Fruit fly (Drosophila melanogaster) whole organism, embryonic: Measurements from ENCODE around the gene ecd.

Source experiments
- Adf1 ChIP-seq: fragments of 200-800 bp; sonication (Bioruptor generic); IDR thresholded peaks from 2 replicates; pipeline ENCODE4 v1.3.6; 2022; ENCODE audit warnings: missing biosample characterization, missing genetic modification characterization
- B-H2 ChIP-seq: fragments of 200-800 bp; sonication (Bioruptor generic); optimal IDR thresholded peaks from 2 replicates; lab custom pipeline; 2018; ENCODE audit warnings: missing biosample characterization, mild to moderate bottlenecking, missing genetic modification characterization
- BEAF-32 ChIP-seq: fragments of 200-800 bp; sonication (Bioruptor generic); optimal IDR thresholded peaks from 3 replicates; lab custom pipeline; 2017; ENCODE audit warnings: missing biosample characterization, missing genetic modification characterization, mild to moderate bottlenecking, moderate library complexity, missing genetic modification reagents
- CG10959 ChIP-seq: fragments of 200-800 bp; sonication (Bioruptor generic); IDR thresholded peaks from 2 replicates; pipeline ENCODE4 v1.3.6; 2022; ENCODE audit warnings: missing biosample characterization, missing genetic modification characterization
- CG12942 ChIP-seq: fragments of 200-800 bp; sonication (Bioruptor generic); optimal IDR thresholded peaks from 3 replicates; lab custom pipeline; 2016; ENCODE audit warnings: missing biosample characterization, missing genetic modification characterization
- CG15479 ChIP-seq: fragments of 200-800 bp; sonication (Bioruptor generic); optimal IDR thresholded peaks from 3 replicates; lab custom pipeline; 2019; ENCODE audit warnings: missing biosample characterization, mild to moderate bottlenecking, missing genetic modification characterization, moderate library complexity
- CG15514 ChIP-seq: fragments of 200-800 bp; sonication (Bioruptor generic); optimal IDR thresholded peaks from 3 replicates; lab custom pipeline; 2017; ENCODE audit warnings: missing biosample characterization, missing genetic modification characterization, mild to moderate bottlenecking, moderate library complexity, missing genetic modification reagents
- CG30403 ChIP-seq: fragments of 200-800 bp; sonication (Bioruptor generic); optimal IDR thresholded peaks from 3 replicates; lab custom pipeline; 2016; ENCODE audit warnings: missing biosample characterization, missing genetic modification characterization
- CG42726 ChIP-seq: fragments of 200-800 bp; sonication (Bioruptor generic); IDR thresholded peaks from 2 replicates; pipeline ENCODE4 v1.3.6; 2022; ENCODE audit warnings: missing biosample characterization, missing genetic modification characterization; ENCODE audit not compliant: partially characterized antibody
- CG4820 ChIP-seq: fragments of 200-800 bp; sonication (Bioruptor generic); optimal IDR thresholded peaks from 3 replicates; lab custom pipeline; 2016; ENCODE audit warnings: missing biosample characterization, missing genetic modification characterization
- CG6765 ChIP-seq: fragments of 200-800 bp; sonication (Bioruptor generic); optimal IDR thresholded peaks from 3 replicates; lab custom pipeline; 2017; ENCODE audit warnings: missing biosample characterization, mild to moderate bottlenecking, missing genetic modification characterization
- CG7372 ChIP-seq: fragments of 200-800 bp; sonication (Bioruptor generic); IDR thresholded peaks from 2 replicates; pipeline ENCODE4 v1.3.6; 2022; ENCODE audit warnings: missing biosample characterization, missing genetic modification characterization
- CG7839 ChIP-seq: fragments of 200-800 bp; sonication (Bioruptor generic); optimal IDR thresholded peaks from 3 replicates; lab custom pipeline; 2018; ENCODE audit warnings: missing biosample characterization, mild to moderate bottlenecking, missing genetic modification characterization, moderate library complexity
- CG7963 ChIP-seq: fragments of 200-800 bp; sonication (Bioruptor generic); IDR thresholded peaks from 3 replicates; pipeline ENCODE4 v1.3.6; 2022; ENCODE audit warnings: missing biosample characterization, missing genetic modification characterization; ENCODE audit not compliant: partially characterized antibody
- CG8089 ChIP-seq: fragments of 200-800 bp; sonication (Bioruptor generic); optimal IDR thresholded peaks from 3 replicates; lab custom pipeline; 2016; ENCODE audit warnings: missing biosample characterization, missing genetic modification characterization
- CG8944 ChIP-seq: fragments of 200-800 bp; sonication (Bioruptor generic); optimal IDR thresholded peaks from 3 replicates; lab custom pipeline; 2016; ENCODE audit warnings: missing biosample characterization, missing genetic modification characterization
- CG9437 ChIP-seq: fragments of 200-800 bp; sonication (Bioruptor generic); optimal IDR thresholded peaks from 2 replicates; lab custom pipeline; 2018; ENCODE audit warnings: missing biosample characterization, mild to moderate bottlenecking, missing genetic modification characterization
- CTCF ChIP-seq: fragments of 200-800 bp; sonication (Bioruptor generic); optimal IDR thresholded peaks from 2 replicates; lab custom pipeline; 2017; ENCODE audit warnings: missing biosample characterization, mild to moderate bottlenecking, missing genetic modification characterization, moderate library complexity
- Ets65A ChIP-seq: fragments of 200-800 bp; sonication (Bioruptor generic); peaks from one replicate; lab custom pipeline; 2016; ENCODE audit warnings: missing biosample characterization, missing genetic modification characterization
- Hmx ChIP-seq: fragments of 200-800 bp; sonication (Bioruptor generic); optimal IDR thresholded peaks from 2 replicates; lab custom pipeline; 2016; ENCODE audit warnings: missing biosample characterization, missing genetic modification characterization
- Jarid2 ChIP-seq: fragments of 200-800 bp; sonication (Bioruptor generic); optimal IDR thresholded peaks from 3 replicates; lab custom pipeline; 2017; ENCODE audit warnings: mild to moderate bottlenecking, missing biosample characterization, missing genetic modification reagents, missing genetic modification characterization
- Lpt ChIP-seq: fragments of >200 bp; optimal IDR thresholded peaks from 2 replicates; lab custom pipeline; 2018; ENCODE audit warnings: missing biosample characterization, missing genetic modification characterization
- MESR4 ChIP-seq: fragments of 200-800 bp; sonication (Bioruptor generic); optimal IDR thresholded peaks from 2 replicates; lab custom pipeline; 2018; ENCODE audit warnings: missing biosample characterization, mild to moderate bottlenecking, missing genetic modification characterization, moderate library complexity
- NC2α ChIP-seq: fragments of 200-800 bp; sonication (Bioruptor generic); optimal IDR thresholded peaks from 2 replicates; lab custom pipeline; 2016; ENCODE audit warnings: missing biosample characterization, missing genetic modification characterization
- Ptx1 ChIP-seq: fragments of 200-800 bp; sonication (Bioruptor generic); IDR thresholded peaks from 2 replicates; pipeline ENCODE4 v1.3.6; 2022; ENCODE audit warnings: missing biosample characterization, missing genetic modification characterization
- Stat92E ChIP-seq, 3 experiments: fragments of >200 bp in 2 of 3; fragments of 200-800 bp in 1 of 3; sonication (Bioruptor generic) in 1 of 3; optimal IDR thresholded peaks; 2 replicates each; lab custom pipeline; 2017 to 2019; ENCODE audit warnings: missing biosample characterization in 3 of 3, missing genetic modification characterization in 3 of 3, mild to moderate bottlenecking in 1 of 3, moderate library complexity in 1 of 3
- Vsx1 ChIP-seq: fragments of 200-800 bp; sonication (Bioruptor generic); optimal IDR thresholded peaks from 2 replicates; lab custom pipeline; 2017; ENCODE audit warnings: missing biosample characterization, mild to moderate bottlenecking, missing genetic modification characterization, missing genetic modification reagents
- ac ChIP-seq: fragments of 200-800 bp; sonication (Bioruptor generic); optimal IDR thresholded peaks from 3 replicates; lab custom pipeline; 2017; ENCODE audit warnings: missing biosample characterization, mild to moderate bottlenecking, missing genetic modification characterization
- chinmo ChIP-seq: fragments of 200-800 bp; sonication (Bioruptor generic); IDR thresholded peaks from 4 replicates; pipeline ENCODE4 v1.3.6; 2022; ENCODE audit warnings: missing biosample characterization, missing genetic modification characterization; ENCODE audit not compliant: partially characterized antibody
- ci ChIP-seq: fragments of 200-800 bp; sonication (Bioruptor generic); IDR thresholded peaks from 3 replicates; pipeline ENCODE4 v1.3.6; 2022; ENCODE audit warnings: missing biosample characterization, missing genetic modification characterization
- fd96Cb ChIP-seq: fragments of 200-800 bp; sonication (Bioruptor generic); optimal IDR thresholded peaks from 2 replicates; lab custom pipeline; 2018; ENCODE audit warnings: missing biosample characterization, mild to moderate bottlenecking, missing genetic modification characterization, moderate library complexity
- gcm2 ChIP-seq: fragments of 200-800 bp; sonication (Bioruptor generic); optimal IDR thresholded peaks from 2 replicates; lab custom pipeline; 2016; ENCODE audit warnings: missing biosample characterization, missing genetic modification characterization
- hkb ChIP-seq, 2 experiments: fragments of 200-800 bp in 1 of 2; fragments of >200 bp in 1 of 2; sonication (Bioruptor generic) in 1 of 2; IDR thresholded peaks in 1 of 2; optimal IDR thresholded peaks in 1 of 2; 2 replicates each; pipeline versions ENCODE4 v1.3.6 to Lab custom; 2017 to 2022; ENCODE audit warnings: missing biosample characterization in 1 of 2, missing genetic modification characterization in 1 of 2
- jumu ChIP-seq: fragments of 200-800 bp; sonication (Bioruptor generic); optimal IDR thresholded peaks from 3 replicates; lab custom pipeline; 2016; ENCODE audit warnings: missing biosample characterization, missing genetic modification characterization
- kah ChIP-seq: fragments of 200-800 bp; sonication (Bioruptor generic); optimal IDR thresholded peaks from 2 replicates; lab custom pipeline; 2018; ENCODE audit warnings: missing biosample characterization, mild to moderate bottlenecking, missing genetic modification characterization
- oc ChIP-seq: fragments of 200-800 bp; sonication (Bioruptor generic); optimal IDR thresholded peaks from 2 replicates; lab custom pipeline; 2018; ENCODE audit warnings: missing biosample characterization, mild to moderate bottlenecking, missing genetic modification characterization, moderate library complexity
- odd ChIP-seq: fragments of 200-800 bp; sonication (Bioruptor generic); optimal IDR thresholded peaks from 2 replicates; lab custom pipeline; 2017; ENCODE audit warnings: missing biosample characterization, mild to moderate bottlenecking, missing genetic modification characterization
- p53 ChIP-seq: fragments of 200-800 bp; sonication (Bioruptor generic); optimal IDR thresholded peaks from 2 replicates; lab custom pipeline; 2016; ENCODE audit warnings: missing biosample characterization, missing genetic modification characterization
- pho ChIP-seq: fragments of 200-800 bp; sonication (Bioruptor generic); optimal IDR thresholded peaks from 2 replicates; lab custom pipeline; 2016; ENCODE audit warnings: missing biosample characterization, missing genetic modification characterization
- pita ChIP-seq: fragments of 200-800 bp; sonication (Bioruptor generic); optimal IDR thresholded peaks from 2 replicates; lab custom pipeline; 2017; ENCODE audit warnings: missing biosample characterization, mild to moderate bottlenecking, missing genetic modification characterization
- pros ChIP-seq: fragments of 200-800 bp; sonication (Bioruptor generic); optimal IDR thresholded peaks from 3 replicates; lab custom pipeline; 2019; ENCODE audit warnings: missing biosample characterization, mild to moderate bottlenecking, missing genetic modification characterization, moderate library complexity
- psq ChIP-seq: fragments of 200-800 bp; sonication (Bioruptor generic); optimal IDR thresholded peaks from 2 replicates; lab custom pipeline; 2017; ENCODE audit warnings: missing biosample characterization, missing genetic modification characterization
- run ChIP-seq: fragments of 200-800 bp; sonication (Bioruptor generic); optimal IDR thresholded peaks from 3 replicates; lab custom pipeline; 2018; ENCODE audit warnings: missing biosample characterization, mild to moderate bottlenecking, missing genetic modification characterization
- scrt ChIP-seq: fragments of 200-800 bp; sonication (Bioruptor generic); optimal IDR thresholded peaks from 2 replicates; lab custom pipeline; 2018; ENCODE audit warnings: missing biosample characterization, mild to moderate bottlenecking, missing genetic modification characterization, moderate library complexity
- sisA ChIP-seq: fragments of 200-800 bp; sonication (Bioruptor generic); IDR thresholded peaks from 2 replicates; pipeline ENCODE4 v1.3.6; 2022; ENCODE audit warnings: missing biosample characterization, missing genetic modification characterization
- sr ChIP-seq: fragments of 200-800 bp; sonication (Bioruptor generic); IDR thresholded peaks from 3 replicates; pipeline ENCODE4 v1.3.6; 2022; ENCODE audit warnings: missing biosample characterization, missing genetic modification characterization
- stwl ChIP-seq: fragments of 200-800 bp; sonication (Bioruptor generic); optimal IDR thresholded peaks from 3 replicates; lab custom pipeline; 2018; ENCODE audit warnings: missing biosample characterization, mild to moderate bottlenecking, missing genetic modification characterization, moderate library complexity

ecd gene

DNA sequence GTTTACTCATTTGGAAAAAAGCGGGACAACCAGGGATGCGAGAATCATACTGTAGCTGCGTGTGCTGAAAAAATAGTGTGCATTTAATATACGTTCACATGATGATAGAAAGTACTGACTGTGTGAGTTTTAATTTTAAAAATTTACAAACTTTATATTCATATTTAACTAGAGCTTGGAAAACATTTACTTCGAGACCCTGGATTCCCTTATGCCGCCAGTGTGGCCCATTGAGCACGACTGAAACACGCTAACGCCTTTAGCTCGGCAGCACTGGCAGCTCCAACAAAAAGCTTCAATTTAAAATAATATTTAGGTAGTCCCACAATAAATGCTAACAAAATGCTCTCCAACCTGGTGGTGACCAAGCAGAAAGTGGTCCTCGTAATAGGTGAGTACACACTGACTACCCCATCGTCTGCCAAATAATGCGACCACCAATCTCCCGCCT is 8.2 kb downstream of the ecd start, which contains the start of the genes CG1275 and Elp5 (continued):
- TF ChIP-seq CG15479 (GFP tag; lab: Kevin White, UChicago) (peak; percentile 62), CG30403 (GFP tag; lab: Kevin White, UChicago) (peak; percentile 99), jumu (peak; percentile 94), Vsx1 (GFP tag; lab: Kevin White, UChicago) (peak; percentile 96), fd96Cb (tag; lab: Kevin White, UChicago) (peak; percentile 96), psq (GFP tag; lab: Kevin White, UChicago) (peak; percentile 91), run (tag; lab: Kevin White, UChicago) (peak; percentile 95), Jarid2 (GFP tag; lab: Kevin White, UChicago) (peak; percentile 84), CG4820 (peak; percentile 94), Adf1 (GFP tag; lab: Robert Waterston, UW) (peak; percentile 90), gcm2 (GFP tag; lab: Kevin White, UChicago) (peak; percentile 94), Lpt (GFP tag; lab: Kevin White, UChicago) (no peak), CG15514 (peak; percentile 92), sisA (GFP tag; lab: Robert Waterston, UW) (peak; percentile 99), Ptx1 (peak; percentile 99)

DNA sequence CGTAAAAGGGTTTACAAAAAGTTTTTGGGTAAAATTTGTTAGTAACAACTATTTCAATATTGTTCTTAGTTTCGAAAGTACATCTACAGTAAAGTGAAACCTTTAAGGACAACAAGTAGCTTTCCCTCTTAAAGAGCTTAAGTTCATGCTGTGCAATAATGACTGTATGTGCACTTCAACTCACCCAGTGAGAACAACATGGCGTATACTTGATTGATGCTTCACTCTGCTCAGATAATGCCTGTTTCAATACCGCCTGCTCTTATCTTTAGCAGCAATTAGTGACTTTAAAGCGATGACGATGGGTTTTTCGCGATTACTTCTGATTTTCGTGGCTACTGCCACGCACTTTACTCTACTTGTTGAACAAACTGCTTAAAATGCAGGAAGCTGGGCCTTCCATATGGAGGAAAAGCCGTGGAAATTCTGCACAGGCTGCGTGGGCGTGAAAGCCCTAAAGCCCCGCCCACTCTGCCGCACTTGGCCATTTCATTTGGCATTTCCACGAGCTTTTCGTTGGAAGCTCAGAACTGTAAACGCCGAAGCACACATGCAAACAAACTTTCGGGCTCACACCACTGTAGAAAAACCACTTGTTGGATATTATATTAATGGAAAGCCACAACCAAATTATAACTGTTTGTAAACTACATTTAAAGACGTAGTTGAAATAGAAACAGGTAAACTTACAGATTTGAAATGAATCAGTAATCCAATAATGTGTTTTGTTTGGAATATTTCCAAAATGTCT is 9.1 kb downstream of the ecd start:
- TF ChIP-seq CTCF (GFP tag; lab: Kevin White, UChicago) (no peak), sr (GFP tag; lab: Robert Waterston, UW) (peak; percentile 91), CG10959 (GFP tag; lab: Robert Waterston, UW) (no peak), Ets65A (GFP tag; lab: Kevin White, UChicago) (peak; percentile 4), CG7372 (GFP tag; lab: Robert Waterston, UW) (peak; percentile 29; the same call in 1 of the 2 replicates), odd (GFP tag; lab: Kevin White, UChicago) (no peak), hkb (optimal IDR thresholded peaks at IDR 0.05; lab: Kevin White, UChicago) (no peak), hkb (GFP tag; IDR thresholded peaks at IDR 0.05; lab: Robert Waterston, UW) (no peak), MESR4 (no peak), CG7963 (0 out of 3 replicates have a peak, but pooled peaks have one; percentile 38), CG7839 (tag; lab: Kevin White, UChicago) (no peak), B-H2 (GFP tag; lab: Kevin White, UChicago) (no peak), pita (GFP tag; lab: Kevin White, UChicago) (no peak), chinmo (GFP tag; lab: Robert Waterston, UW) (0 out of 4 replicates have a peak, but pooled peaks have one; percentile 5), ci (GFP tag; lab: Robert Waterston, UW) (0 out of 3 replicates have a peak, but pooled peaks have one; percentile 28), scrt (GFP tag; lab: Kevin White, UChicago) (peak; percentile 87), ac (no peak), CG9437 (no peak), kah (GFP tag; lab: Kevin White, UChicago) (peak; percentile 82)

DNA sequence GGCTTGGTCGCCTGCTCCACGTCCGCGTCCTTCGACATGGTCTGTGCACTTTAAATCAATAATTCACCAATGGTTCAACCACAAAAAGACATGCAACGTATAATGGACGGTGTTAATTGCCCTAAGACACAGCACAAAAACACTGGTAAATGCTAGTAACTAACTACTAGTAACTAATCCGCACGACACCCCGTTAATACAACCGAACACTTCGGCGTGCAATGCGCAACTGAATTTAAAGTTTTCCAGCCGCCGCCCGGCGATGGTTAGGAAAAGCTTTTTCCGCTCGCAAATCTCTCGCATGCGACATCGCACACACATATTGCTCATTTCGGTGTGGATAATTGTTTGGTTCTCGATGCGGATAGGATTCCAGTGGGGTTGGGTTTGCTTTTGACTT is 9.9 kb downstream of the ecd start:
- TF ChIP-seq stwl (tag; lab: Kevin White, UChicago) (no peak), CG7372 (GFP tag; lab: Robert Waterston, UW) (no peak), NC2α (GFP tag; lab: Kevin White, UChicago) (no peak), oc (tag; lab: Kevin White, UChicago) (no peak), CG15479 (GFP tag; lab: Kevin White, UChicago) (no peak), CG6765 (GFP tag; lab: Kevin White, UChicago) (no peak), pho (GFP tag; lab: Kevin White, UChicago) (no peak), CG8944 (GFP tag; lab: Kevin White, UChicago) (no peak), pros (no peak), BEAF-32 (GFP tag; lab: Kevin White, UChicago) (no peak), Hmx (GFP tag; lab: Kevin White, UChicago) (no peak), p53 (GFP tag; lab: Kevin White, UChicago) (no peak), CG42726 (GFP tag; lab: Robert Waterston, UW) (no peak), Lpt (GFP tag; lab: Kevin White, UChicago) (no peak), CG15514 (no peak), CG12942 (GFP tag; lab: Kevin White, UChicago) (no peak), CG8089 (GFP tag; lab: Kevin White, UChicago) (no peak), Stat92E (GFP tag; optimal IDR thresholded peaks at IDR 0.05; lab: Kevin White, UChicago) (no peak)
